Fruit fly (Drosophila melanogaster): ENCODE data around the gene RFeSP.

Gene RFeSP

DNA sequence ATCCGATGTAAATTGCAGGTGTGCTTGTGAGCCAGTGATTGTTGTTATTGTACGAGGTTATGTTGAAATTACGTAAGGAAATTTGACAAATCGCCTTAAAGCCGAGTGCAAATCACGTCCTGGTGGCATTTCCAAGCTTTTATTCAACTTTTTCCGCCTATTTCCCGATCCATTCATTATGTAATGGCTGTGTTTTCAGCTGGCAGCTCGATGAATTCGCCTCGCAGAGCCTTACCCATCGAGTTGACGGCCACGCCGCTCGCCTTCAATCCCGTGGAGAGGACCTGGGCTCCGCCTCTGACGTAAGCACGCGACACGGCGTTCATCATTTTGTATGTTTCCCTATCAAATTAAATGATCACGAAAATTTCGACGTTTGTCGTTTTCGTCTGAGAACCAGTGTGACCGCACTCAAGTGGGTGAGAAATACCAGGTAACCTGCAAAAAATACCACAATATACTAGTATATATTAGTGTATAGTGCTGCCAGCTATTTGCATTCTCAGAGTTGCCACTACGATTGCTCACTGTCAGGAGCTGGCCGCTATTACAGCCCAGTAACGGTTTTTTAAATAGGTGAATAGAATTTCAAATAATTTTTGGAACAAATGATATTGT is at the start of gene RFeSP (continued):
- TF ChIP-seq YL-1 (GFP tag; optimal IDR thresholded peaks at IDR 0.05) (peak; percentile 93), oc (tag; optimal IDR thresholded peaks at IDR 0.05) (no peak), psq (GFP tag; optimal IDR thresholded peaks at IDR 0.05) (no peak), Fer1 (GFP tag; optimal IDR thresholded peaks at IDR 0.05) (peak; percentile 11), Eip74EF (GFP tag; optimal IDR thresholded peaks at IDR 0.05) (no peak), CG17385 (GFP tag; optimal IDR thresholded peaks at IDR 0.05) (no peak), ind (GFP tag; optimal IDR thresholded peaks at IDR 0.05) (no peak), amos (GFP tag; IDR thresholded peaks at IDR 0.05; ENCODE audit: partially characterized antibody) (peak; percentile 53), BEAF-32 (GFP tag; optimal IDR thresholded peaks at IDR 0.05) (peak; percentile 54), Dip3 (GFP tag; optimal IDR thresholded peaks at IDR 0.05) (no peak), MTF-1 (GFP tag; optimal IDR thresholded peaks at IDR 0.05; ENCODE audit: borderline replicate concordance) (no peak), CG18011 (GFP tag; optimal IDR thresholded peaks at IDR 0.05) (peak; percentile 100), sima (GFP tag; optimal IDR thresholded peaks at IDR 0.05) (no peak), CG8924 (tag; optimal IDR thresholded peaks at IDR 0.05) (no peak), fd96Cb (tag; optimal IDR thresholded peaks at IDR 0.05) (no peak), Atf3 (GFP tag; optimal IDR thresholded peaks at IDR 0.05) (no peak), gfzf (GFP tag; optimal IDR thresholded peaks at IDR 0.05) (peak; percentile 96), CG2712 (tag; optimal IDR thresholded peaks at IDR 0.05) (peak; percentile 43), NK7.1 (GFP tag; optimal IDR thresholded peaks at IDR 0.05) (no peak), D (optimal IDR thresholded peaks at IDR 0.05) (no peak), D (GFP tag; optimal IDR thresholded peaks at IDR 0.05) (no peak), CG31224 (GFP tag; IDR thresholded peaks at IDR 0.05) (no peak), CG17912 (GFP tag; optimal IDR thresholded peaks at IDR 0.05) (no peak), so (GFP tag; IDR thresholded peaks at IDR 0.05) (no peak), ATbp (GFP tag; optimal IDR thresholded peaks at IDR 0.05) (no peak), Aef1 (GFP tag; IDR thresholded peaks at IDR 0.05) (no peak), Oli (tag; optimal IDR thresholded peaks at IDR 0.05) (no peak), cato (GFP tag; optimal IDR thresholded peaks at IDR 0.05; ENCODE audit: borderline replicate concordance) (no peak), zfh2 (GFP tag; optimal IDR thresholded peaks at IDR 0.05) (no peak), gsb (GFP tag; IDR thresholded peaks at IDR 0.05) (no peak), crp (GFP tag; optimal IDR thresholded peaks at IDR 0.05) (peak in 1 of 2 experiments; percentile 56), Lpt (GFP tag; optimal IDR thresholded peaks at IDR 0.05) (no peak), Blimp-1 (GFP tag; optimal IDR thresholded peaks at IDR 0.05) (no peak), Doc2 (GFP tag; IDR thresholded peaks at IDR 0.05) (no peak), CG18262 (tag; optimal IDR thresholded peaks at IDR 0.05) (no peak), E2f1 (GFP tag; IDR thresholded peaks at IDR 0.05) (no peak), CG15514 (GFP tag; optimal IDR thresholded peaks at IDR 0.05) (peak; percentile 78), ssp (GFP tag; IDR thresholded peaks at IDR 0.05) (no peak), MBD-R2 (GFP tag; IDR thresholded peaks at IDR 0.05) (peak; percentile 54), knrl (GFP tag; IDR thresholded peaks at IDR 0.05; ENCODE audit: partially characterized antibody) (peak; percentile 60; the same call in 1 of the 3 replicates), Sox102F (GFP tag; optimal IDR thresholded peaks at IDR 0.05) (no peak), CG8359 (GFP tag; optimal IDR thresholded peaks at IDR 0.05; ENCODE audit: borderline replicate concordance) (no peak), lilli (GFP tag; optimal IDR thresholded peaks at IDR 0.05) (peak; percentile 11), CG18764 (GFP tag; optimal IDR thresholded peaks at IDR 0.05) (no peak), h (optimal IDR thresholded peaks at IDR 0.05) (no peak), CG43689 (GFP tag; IDR thresholded peaks at IDR 0.05) (no peak), pzg (GFP tag; optimal IDR thresholded peaks at IDR 0.05) (peak; percentile 98), Lhr (GFP tag; optimal IDR thresholded peaks at IDR 0.05) (peak; percentile 98), chm (GFP tag; IDR thresholded peaks at IDR 0.05) (no peak), ewg (GFP tag; optimal IDR thresholded peaks at IDR 0.05) (no peak)

All from whole organism, embryonic.